Fruit fly (Drosophila melanogaster) whole organism, embryonic: ENCODE measurements around the gene CG14931.

Source experiments
- Ada2b ChIP-seq: fragments of 200-800 bp; sonication (Bioruptor generic); IDR thresholded peaks from 2 replicates; pipeline ENCODE4 v1.3.6; 2022; ENCODE audit warnings: missing biosample characterization, missing genetic modification characterization
- Atf3 ChIP-seq: fragments of 200-800 bp; sonication (Bioruptor generic); optimal IDR thresholded peaks from 3 replicates; lab custom pipeline; 2016; ENCODE audit warnings: missing biosample characterization, missing genetic modification characterization
- B-H1 ChIP-seq: fragments of 200-800 bp; sonication (Bioruptor generic); IDR thresholded peaks from 3 replicates; pipeline ENCODE4 v1.3.6; 2022; ENCODE audit warnings: missing biosample characterization, missing genetic modification characterization
- Blimp-1 ChIP-seq: fragments of 200-800 bp; sonication (Bioruptor generic); optimal IDR thresholded peaks from 3 replicates; lab custom pipeline; 2018; ENCODE audit warnings: missing biosample characterization, missing genetic modification characterization, mild to moderate bottlenecking, moderate library complexity, missing genetic modification reagents
- Bteb2 ChIP-seq: fragments of 200-800 bp; sonication (Bioruptor generic); optimal IDR thresholded peaks from 2 replicates; lab custom pipeline; 2016; ENCODE audit warnings: missing biosample characterization, missing genetic modification characterization
- C15 ChIP-seq: fragments of 200-800 bp; sonication (Bioruptor generic); IDR thresholded peaks from 3 replicates; pipeline ENCODE4 v1.3.6; 2022; ENCODE audit warnings: missing biosample characterization, missing genetic modification characterization
- CG10366 ChIP-seq: fragments of 200-800 bp; sonication (Bioruptor generic); IDR thresholded peaks from 2 replicates; pipeline ENCODE4 v1.3.6; 2022; ENCODE audit warnings: missing biosample characterization, missing genetic modification characterization
- CG10979 ChIP-seq: fragments of 200-800 bp; sonication (Bioruptor generic); optimal IDR thresholded peaks from 2 replicates; lab custom pipeline; 2018; ENCODE audit warnings: missing biosample characterization, mild to moderate bottlenecking, missing genetic modification characterization, moderate library complexity
- CG12104 ChIP-seq: fragments of 200-800 bp; sonication (Bioruptor generic); optimal IDR thresholded peaks from 3 replicates; lab custom pipeline; 2016; ENCODE audit warnings: missing biosample characterization, missing genetic modification characterization
- CG12236 ChIP-seq: fragments of 200-800 bp; sonication (Bioruptor generic); optimal IDR thresholded peaks from 2 replicates; lab custom pipeline; 2016; ENCODE audit warnings: missing biosample characterization, missing genetic modification characterization
- CG1233 ChIP-seq: fragments of 200-800 bp; sonication (Bioruptor generic); optimal IDR thresholded peaks from 4 replicates; lab custom pipeline; 2018; ENCODE audit warnings: missing biosample characterization, mild to moderate bottlenecking, missing genetic modification characterization
- CG15011 ChIP-seq: fragments of 200-800 bp; sonication (Bioruptor generic); optimal IDR thresholded peaks from 3 replicates; lab custom pipeline; 2018; ENCODE audit warnings: missing biosample characterization, mild to moderate bottlenecking, missing genetic modification characterization
- CG15479 ChIP-seq: fragments of 200-800 bp; sonication (Bioruptor generic); optimal IDR thresholded peaks from 3 replicates; lab custom pipeline; 2019; ENCODE audit warnings: missing biosample characterization, mild to moderate bottlenecking, missing genetic modification characterization, moderate library complexity
- CG15514 ChIP-seq: fragments of 200-800 bp; sonication (Bioruptor generic); optimal IDR thresholded peaks from 3 replicates; lab custom pipeline; 2017; ENCODE audit warnings: missing biosample characterization, missing genetic modification characterization, mild to moderate bottlenecking, moderate library complexity, missing genetic modification reagents
- CG1647 ChIP-seq: fragments of 200-800 bp; sonication (Bioruptor generic); optimal IDR thresholded peaks from 3 replicates; lab custom pipeline; 2016; ENCODE audit warnings: missing biosample characterization, missing genetic modification characterization
- CG16813 ChIP-seq: fragments of 200-800 bp; sonication (Bioruptor generic); IDR thresholded peaks from 3 replicates; pipeline ENCODE4 v1.3.6; 2022; ENCODE audit warnings: missing biosample characterization, missing genetic modification characterization; ENCODE audit not compliant: partially characterized antibody
- CG17829 ChIP-seq: fragments of 200-800 bp; optimal IDR thresholded peaks from 2 replicates; lab custom pipeline; 2019; ENCODE audit warnings: missing biosample characterization, mild to moderate bottlenecking, missing genetic modification characterization, moderate library complexity
- CG18476 ChIP-seq: fragments of 200-800 bp; sonication (Bioruptor generic); optimal IDR thresholded peaks from 2 replicates; lab custom pipeline; 2016; ENCODE audit warnings: missing biosample characterization, mild to moderate bottlenecking, missing genetic modification characterization
- CG18599 ChIP-seq: fragments of 200-800 bp; sonication (Bioruptor generic); optimal IDR thresholded peaks from 3 replicates; lab custom pipeline; 2017; ENCODE audit warnings: missing biosample characterization, missing genetic modification characterization, mild to moderate bottlenecking, moderate library complexity, missing genetic modification reagents
- CG30431 ChIP-seq: fragments of 200-800 bp; sonication (Bioruptor generic); optimal IDR thresholded peaks from 2 replicates; lab custom pipeline; 2017; ENCODE audit warnings: missing biosample characterization, missing genetic modification characterization
- CG32532 ChIP-seq: fragments of 200-800 bp; sonication (Bioruptor generic); IDR thresholded peaks from 2 replicates; pipeline ENCODE4 v1.3.6; 2022; ENCODE audit warnings: missing biosample characterization, missing genetic modification characterization
- CG3995 ChIP-seq: fragments of 200-800 bp; sonication (Bioruptor generic); optimal IDR thresholded peaks from 3 replicates; lab custom pipeline; 2016; ENCODE audit warnings: missing biosample characterization, missing genetic modification characterization
- CG4617 ChIP-seq: fragments of 200-800 bp; sonication (Bioruptor generic); optimal IDR thresholded peaks from 3 replicates; lab custom pipeline; 2016; ENCODE audit warnings: missing biosample characterization, missing genetic modification characterization, borderline replicate concordance
- CTCF ChIP-seq: fragments of 200-800 bp; sonication (Bioruptor generic); optimal IDR thresholded peaks from 2 replicates; lab custom pipeline; 2017; ENCODE audit warnings: missing biosample characterization, mild to moderate bottlenecking, missing genetic modification characterization, moderate library complexity
- CkIIα-i1 ChIP-seq: fragments of 200-800 bp; sonication (Bioruptor generic); IDR thresholded peaks from 2 replicates; pipeline ENCODE4 v1.3.6; 2022; ENCODE audit warnings: missing biosample characterization, missing genetic modification characterization
- D ChIP-seq, 2 experiments: fragments of 200-800 bp in 1 of 2; fragments of >200 bp in 1 of 2; sonication (Bioruptor generic) in 1 of 2; optimal IDR thresholded peaks; 2 replicates in 1 of 2; 3 replicates in 1 of 2; lab custom pipeline; 2017; ENCODE audit warnings: mild to moderate bottlenecking in 1 of 2, missing biosample characterization in 1 of 2, missing genetic modification characterization in 1 of 2, missing genetic modification reagents in 1 of 2
- Dfd ChIP-seq, 2 experiments: fragments of >200 bp; optimal IDR thresholded peaks; 2 replicates each; lab custom pipeline; 2017; ENCODE audit warnings: missing biosample characterization in 2 of 2, missing genetic modification characterization in 2 of 2
- Dip3 ChIP-seq: fragments of 200-800 bp; sonication (Bioruptor generic); optimal IDR thresholded peaks from 3 replicates; lab custom pipeline; 2016; ENCODE audit warnings: missing biosample characterization, missing genetic modification characterization
- HLH4C ChIP-seq: fragments of 200-800 bp; sonication (Bioruptor generic); IDR thresholded peaks from 3 replicates; pipeline ENCODE4 v1.3.6; 2022; ENCODE audit warnings: missing biosample characterization, missing genetic modification characterization; ENCODE audit not compliant: partially characterized antibody
- Hr39 ChIP-seq: fragments of >200 bp; optimal IDR thresholded peaks from 2 replicates; lab custom pipeline; 2017
- Hsf ChIP-seq: fragments of 200-800 bp; sonication (Bioruptor generic); optimal IDR thresholded peaks from 3 replicates; lab custom pipeline; 2016; ENCODE audit warnings: missing biosample characterization, missing genetic modification characterization
- Med ChIP-seq: fragments of 200-800 bp; sonication (Bioruptor generic); peaks from one replicate; lab custom pipeline; 2016; ENCODE audit warnings: missing biosample characterization, missing genetic modification characterization, mild to moderate bottlenecking, inconsistent platforms, moderate library complexity
- Mrtf ChIP-seq: fragments of 200-800 bp; sonication (Bioruptor generic); IDR thresholded peaks from 3 replicates; pipeline ENCODE4 v1.3.6; 2022; ENCODE audit warnings: missing biosample characterization, missing genetic modification characterization
- NC2α ChIP-seq: fragments of 200-800 bp; sonication (Bioruptor generic); optimal IDR thresholded peaks from 2 replicates; lab custom pipeline; 2016; ENCODE audit warnings: missing biosample characterization, missing genetic modification characterization
- Opbp ChIP-seq: fragments of 200-800 bp; sonication (Bioruptor generic); IDR thresholded peaks from 3 replicates; pipeline ENCODE4 v1.3.6; 2022; ENCODE audit warnings: missing biosample characterization, missing genetic modification characterization; ENCODE audit not compliant: partially characterized antibody
- al ChIP-seq: fragments of 200-800 bp; sonication (Bioruptor generic); IDR thresholded peaks from 2 replicates; pipeline ENCODE4 v1.3.6; 2022; ENCODE audit warnings: missing biosample characterization, missing genetic modification characterization
- az2 ChIP-seq: fragments of 200-800 bp; sonication (Bioruptor generic); optimal IDR thresholded peaks from 3 replicates; lab custom pipeline; 2016; ENCODE audit warnings: missing biosample characterization, missing genetic modification characterization
- dimm ChIP-seq: fragments of 200-800 bp; sonication (Bioruptor generic); IDR thresholded peaks from 2 replicates; pipeline ENCODE4 v1.3.6; 2022; ENCODE audit warnings: missing biosample characterization, missing genetic modification characterization
- fd96Cb ChIP-seq: fragments of 200-800 bp; sonication (Bioruptor generic); optimal IDR thresholded peaks from 2 replicates; lab custom pipeline; 2018; ENCODE audit warnings: missing biosample characterization, mild to moderate bottlenecking, missing genetic modification characterization, moderate library complexity
- inv ChIP-seq: fragments of 200-800 bp; sonication (Bioruptor generic); IDR thresholded peaks from 2 replicates; pipeline ENCODE4 v1.3.6; 2022; ENCODE audit warnings: missing biosample characterization, missing genetic modification characterization; ENCODE audit not compliant: partially characterized antibody
- lola ChIP-seq, 3 experiments: fragments of >200 bp in 2 of 3; fragments of 200-800 bp in 1 of 3; sonication (Bioruptor generic) in 1 of 3; optimal IDR thresholded peaks; 2 replicates each; lab custom pipeline; 2017 to 2019; ENCODE audit warnings: missing biosample characterization in 3 of 3, missing genetic modification characterization in 3 of 3, mild to moderate bottlenecking in 1 of 3, moderate library complexity in 1 of 3
- luna ChIP-seq: fragments of 200-800 bp; sonication (Bioruptor generic); optimal IDR thresholded peaks from 2 replicates; lab custom pipeline; 2016; ENCODE audit warnings: missing biosample characterization, missing genetic modification characterization
- oc ChIP-seq: fragments of 200-800 bp; sonication (Bioruptor generic); optimal IDR thresholded peaks from 2 replicates; lab custom pipeline; 2018; ENCODE audit warnings: missing biosample characterization, mild to moderate bottlenecking, missing genetic modification characterization, moderate library complexity
- prd ChIP-seq, 3 experiments: fragments of >200 bp in 2 of 3; fragments of 200-800 bp in 1 of 3; sonication (Bioruptor generic) in 1 of 3; optimal IDR thresholded peaks in 2 of 3; IDR thresholded peaks in 1 of 3; 2 replicates in 2 of 3; 3 replicates in 1 of 3; pipeline versions ENCODE4 v1.3.6 to Lab custom; 2017 to 2022; ENCODE audit warnings: missing biosample characterization in 1 of 3, missing genetic modification characterization in 1 of 3
- sima ChIP-seq: fragments of 200-800 bp; sonication (Bioruptor generic); optimal IDR thresholded peaks from 2 replicates; lab custom pipeline; 2016; ENCODE audit warnings: missing biosample characterization, missing genetic modification characterization
- so ChIP-seq: fragments of 200-800 bp; sonication (Bioruptor generic); IDR thresholded peaks from 3 replicates; pipeline ENCODE4 v1.3.6; 2022; ENCODE audit warnings: missing biosample characterization, missing genetic modification characterization
- usp ChIP-seq: fragments of >200 bp; optimal IDR thresholded peaks from 2 replicates; lab custom pipeline; 2017; ENCODE audit warnings: missing biosample characterization, missing genetic modification characterization
- vvl ChIP-seq: fragments of 200-800 bp; sonication (Bioruptor generic); IDR thresholded peaks from 2 replicates; pipeline ENCODE4 v1.3.6; 2022; ENCODE audit warnings: missing biosample characterization, missing genetic modification characterization

CG14931 gene

DNA sequence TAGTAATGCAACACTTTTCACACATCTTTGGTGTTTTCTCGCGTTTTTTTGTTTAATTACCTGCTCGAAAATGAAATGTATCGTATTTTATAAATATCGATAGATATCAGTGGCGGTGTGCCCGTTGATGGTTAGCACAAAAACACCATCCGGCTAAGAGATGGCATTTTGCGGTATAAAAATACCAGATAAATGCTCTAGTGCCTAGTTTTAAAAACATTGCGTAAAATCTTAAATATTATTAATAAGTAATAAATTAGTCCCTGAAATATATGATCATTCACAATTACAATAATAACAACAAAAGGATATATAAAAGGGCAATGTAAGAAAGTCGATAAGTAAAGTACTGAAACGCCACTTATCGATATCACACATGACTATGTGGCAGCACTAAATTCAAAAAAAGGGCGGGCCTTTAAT, 25.5 kb downstream of the CG14931 start, which contains the start of gene CycY (continued):
- TF ChIP-seq CG4617 (GFP tag; lab: Kevin White, UChicago) (no peak), CkIIα-i1 (GFP tag; lab: Robert Waterston, UW) (no peak), CG12236 (GFP tag; lab: Kevin White, UChicago) (no peak), CG1647 (GFP tag; lab: Kevin White, UChicago) (no peak), NC2α (GFP tag; lab: Kevin White, UChicago) (no peak), Blimp-1 (peak; percentile 19), HLH4C (0 out of 3 replicates have a peak, but pooled peaks have one; percentile 47), Opbp (GFP tag; lab: Robert Waterston, UW) (peak; percentile 65; the same call in 2 of the 3 replicates), inv (GFP tag; lab: Robert Waterston, UW) (peak; percentile 56; the same call in 1 of the 2 replicates), CG15011 (GFP tag; lab: Kevin White, UChicago) (no peak), CG10979 (tag; lab: Kevin White, UChicago) (no peak)
- TF ChIP-seq, all 482 proteins: peak for 96

DNA sequence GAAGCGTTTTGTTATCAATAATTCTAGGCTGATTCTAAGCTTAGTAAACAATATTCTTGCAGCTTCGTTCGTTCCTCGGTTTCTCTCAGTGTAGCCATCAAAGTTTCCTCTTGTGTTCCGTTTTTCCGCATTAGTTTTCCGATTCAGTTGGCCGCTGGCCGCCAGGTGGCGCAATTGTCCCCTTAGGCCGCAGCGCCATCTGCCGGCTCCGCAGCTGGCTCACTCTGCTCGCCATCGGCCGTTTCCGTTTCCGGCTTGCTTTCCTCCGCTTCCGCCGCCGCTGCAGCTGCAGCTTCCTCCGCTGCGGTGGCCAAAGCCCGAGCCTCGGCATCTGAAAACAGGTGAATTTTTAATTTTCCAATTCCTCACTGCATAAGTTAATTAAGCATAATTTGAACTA, 28.2 kb downstream of the CG14931 start:
- TF ChIP-seq Bteb2 (GFP tag; lab: Kevin White, UChicago) (peak; percentile 83), Ada2b (GFP tag; lab: Robert Waterston, UW) (peak; percentile 89), Mrtf (GFP tag; lab: Robert Waterston, UW) (peak; percentile 87; the same call in 2 of the 3 replicates), Dfd (GFP tag; optimal IDR thresholded peaks at IDR 0.05; lab: Kevin White, UChicago) (no peak), CG18599 (GFP tag; lab: Kevin White, UChicago) (peak; percentile 94), Atf3 (GFP tag; lab: Kevin White, UChicago) (peak; percentile 92), az2 (GFP tag; lab: Kevin White, UChicago) (peak; percentile 95), so (GFP tag; lab: Robert Waterston, UW) (peak; percentile 87), lola (GFP tag; optimal IDR thresholded peaks at IDR 0.05; lab: Kevin White, UChicago) (peak in 1 of 3 experiments; percentile 78), CG15479 (GFP tag; lab: Kevin White, UChicago) (peak; percentile 74), CG1233 (GFP tag; lab: Kevin White, UChicago) (peak; percentile 97), D (optimal IDR thresholded peaks at IDR 0.05; lab: Kevin White, UChicago) (no peak), D (GFP tag; optimal IDR thresholded peaks at IDR 0.05; lab: Kevin White, UChicago) (peak; percentile 98), dimm (GFP tag; lab: Robert Waterston, UW) (no peak; the same call in 1 of the 2 replicates), CG10366 (GFP tag; lab: Robert Waterston, UW) (peak; percentile 85), CG30431 (GFP tag; lab: Kevin White, UChicago) (peak; percentile 98), CG3995 (peak; percentile 46), CG16813 (GFP tag; lab: Robert Waterston, UW) (peak; percentile 50; the same call in 2 of the 3 replicates), fd96Cb (tag; lab: Kevin White, UChicago) (peak; percentile 84), vvl (GFP tag; lab: Robert Waterston, UW) (peak; percentile 95), CG15514 (peak; percentile 94), CTCF (GFP tag; lab: Kevin White, UChicago) (peak; percentile 94), oc (tag; lab: Kevin White, UChicago) (peak; percentile 88), al (GFP tag; lab: Robert Waterston, UW) (0 out of 2 replicates have a peak, but pooled peaks have one; percentile 37), C15 (GFP tag; lab: Robert Waterston, UW) (peak; percentile 73; the same call in 2 of the 3 replicates), CG12104 (GFP tag; lab: Kevin White, UChicago) (peak; percentile 89), Dip3 (GFP tag; lab: Kevin White, UChicago) (peak; percentile 65), CG18476 (GFP tag; lab: Kevin White, UChicago) (peak; percentile 84), luna (GFP tag; lab: Kevin White, UChicago) (peak; percentile 80), B-H1 (peak; percentile 80; the same call in 2 of the 3 replicates), Hsf (GFP tag; lab: Kevin White, UChicago) (peak; percentile 92), HLH4C (0 out of 3 replicates have a peak, but pooled peaks have one; percentile 21), usp (GFP tag; lab: Kevin White, UChicago) (no peak), sima (GFP tag; lab: Kevin White, UChicago) (peak; percentile 84), prd (optimal IDR thresholded peaks at IDR 0.05; lab: Kevin White, UChicago) (no peak), prd (GFP tag; IDR thresholded peaks at IDR 0.05; lab: Robert Waterston, UW) (peak; percentile 89), CG32532 (GFP tag; lab: Robert Waterston, UW) (peak; percentile 90), CG17829 (peak; percentile 95), Med (GFP tag; lab: Kevin White, UChicago) (peak; percentile 100), Hr39 (no peak)
